Fruit fly (Drosophila melanogaster): Measurements from ENCODE around the gene CG13699.

DNA sequence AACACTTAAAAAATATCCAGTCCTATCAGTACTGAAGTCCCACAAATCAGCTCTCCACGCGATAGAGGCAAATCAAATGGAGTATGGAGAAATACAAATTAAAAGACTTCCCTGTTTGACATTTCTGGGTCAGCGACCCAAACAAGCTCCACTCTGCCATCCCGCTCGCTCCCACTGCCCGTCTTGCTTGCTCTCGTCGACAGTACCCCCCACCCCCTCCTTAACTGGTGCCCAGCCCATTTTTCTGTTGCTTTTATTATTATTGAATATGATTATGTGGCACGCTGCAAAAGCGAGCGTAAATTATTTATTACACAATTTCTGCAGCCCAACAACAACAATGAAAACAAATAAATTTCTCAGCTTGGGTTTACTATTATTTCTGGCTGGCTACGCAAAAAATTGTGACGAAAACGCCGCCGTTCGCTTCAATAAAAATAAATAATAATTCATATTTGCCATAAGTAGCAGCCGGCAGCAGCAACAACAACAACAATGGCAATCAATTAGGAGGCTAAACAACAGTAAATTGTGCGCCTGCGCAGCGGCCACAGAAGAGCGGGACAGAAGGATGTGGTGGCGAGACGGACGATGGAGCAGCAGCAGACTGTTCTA is 26.3 kb upstream of the CG13699 start:
- no peak for TF ChIP-seq CG8478 (optimal IDR thresholded peaks at IDR 0.05)
- TF ChIP-seq CTCF (optimal IDR thresholded peaks at IDR 0.05): no peak
